Worm (Caenorhabditis elegans) whole organism, midembryonic: ENCODE measurements around the gene C27H5.2.

Experiments used
- T22C8.4 ChIP-seq: fragments of 200-800 bp; sonication (Bioruptor generic); IDR thresholded peaks from 2 replicates; pipeline ENCODE4 v1.3.6; 2022; ENCODE audit warnings: missing genetic modification characterization, missing compliant biosample characterization
- cog-1 ChIP-seq: sonication (generic microtip); optimal IDR thresholded peaks from 2 replicates; lab custom pipeline; 2016; ENCODE audit warnings: missing genetic modification characterization, missing compliant biosample characterization
- flt-1 ChIP-seq: fragments of 200-800 bp; sonication (Bioruptor generic); IDR thresholded peaks from 2 replicates; pipeline ENCODE4 v1.3.6; 2022; ENCODE audit warnings: missing genetic modification characterization, missing compliant biosample characterization
- med-1 ChIP-seq: sonication (generic microtip); optimal IDR thresholded peaks from 2 replicates; lab custom pipeline; 2017; ENCODE audit warnings: missing genetic modification characterization, mild to moderate bottlenecking, missing compliant biosample characterization, antibody characterized with exemption, missing genetic modification reagents; ENCODE audit not compliant: insufficient read depth
- tab-1 ChIP-seq: fragments of 200-800 bp; sonication (Bioruptor generic); IDR thresholded peaks from 2 replicates; pipeline ENCODE4 v1.3.6; 2022; ENCODE audit warnings: missing genetic modification characterization, missing compliant biosample characterization
- ztf-23 ChIP-seq: fragments of 200-800 bp; sonication (Bioruptor generic); IDR thresholded peaks from 2 replicates; pipeline ENCODE4 v1.3.6; 2022; ENCODE audit warnings: missing genetic modification reagents, missing genetic modification characterization, missing compliant biosample characterization
- ztf-29 ChIP-seq: fragments of 200-800 bp; sonication (Bioruptor generic); IDR thresholded peaks from 2 replicates; pipeline ENCODE4 v1.3.6; 2022; ENCODE audit warnings: missing genetic modification reagents, missing genetic modification characterization, missing compliant biosample characterization

- TF ChIP-seq ztf-29 (no peak), cog-1 (tag; lab: Kevin White, UChicago) (no peak), T22C8.4 (GFP tag; lab: Robert Waterston, UW) (no peak), med-1 (no peak), tab-1 (no peak), flt-1 (GFP tag; lab: Robert Waterston, UW) (no peak), ztf-23 (GFP tag; lab: Robert Waterston, UW) (no peak)
Observed at ce11 chrII:7112780-7113179, 42.6 kb upstream of the C27H5.2 start, which contains the start of gene F10E7.6.
